Worm (Caenorhabditis elegans) whole organism, L1 larva: ENCODE results near the gene F47D12.9.

ENCODE experiments used
- C04F5.9 ChIP-seq: sonication (generic microtip); optimal IDR thresholded peaks from 2 replicates; lab custom pipeline; 2016; ENCODE audit warnings: missing genetic modification characterization, missing compliant biosample characterization
- aly-2 ChIP-seq: fragments of 150-350 bp; optimal IDR thresholded peaks from 2 replicates; lab custom pipeline; 2014; ENCODE audit warnings: missing biosample characterization, missing genetic modification characterization
- blmp-1 ChIP-seq: fragments of 150-350 bp; optimal IDR thresholded peaks from 2 replicates; lab custom pipeline; 2014; ENCODE audit warnings: missing biosample characterization, missing genetic modification characterization
- ceh-8 ChIP-seq: fragments of 200-800 bp; sonication (Bioruptor generic); optimal IDR thresholded peaks from 2 replicates; lab custom pipeline; 2018; ENCODE audit warnings: mild to moderate bottlenecking, missing genetic modification characterization, moderate library complexity, missing compliant biosample characterization
- efl-3 ChIP-seq: fragments of 200-800 bp; sonication (Bioruptor generic); optimal IDR thresholded peaks from 2 replicates; lab custom pipeline; 2018; ENCODE audit warnings: mild to moderate bottlenecking, missing genetic modification characterization, missing compliant biosample characterization
- fkh-4 ChIP-seq: sonication (generic microtip); optimal IDR thresholded peaks from 2 replicates; lab custom pipeline; 2016; ENCODE audit warnings: missing compliant biosample characterization, missing genetic modification characterization, borderline replicate concordance
- jun-1 ChIP-seq: fragments of 150-350 bp; optimal IDR thresholded peaks from 2 replicates; lab custom pipeline; 2014; ENCODE audit warnings: missing biosample characterization, missing genetic modification reagents, missing genetic modification characterization
- lin-14 ChIP-seq: fragments of 200-800 bp; sonication (Bioruptor generic); optimal IDR thresholded peaks from 2 replicates; lab custom pipeline; 2018; ENCODE audit warnings: mild to moderate bottlenecking, missing genetic modification characterization, moderate library complexity, missing compliant biosample characterization
- lin-39 ChIP-seq: fragments of 150-350 bp; optimal IDR thresholded peaks from 2 replicates; lab custom pipeline; 2014; ENCODE audit warnings: missing biosample characterization, missing genetic modification reagents, missing genetic modification characterization
- lir-3 ChIP-seq: sonication (generic microtip); optimal IDR thresholded peaks from 2 replicates; lab custom pipeline; 2016; ENCODE audit warnings: mild to moderate bottlenecking, missing genetic modification characterization, moderate library complexity, missing compliant biosample characterization; ENCODE audit not compliant: poor library complexity
- mab-9 ChIP-seq: fragments of 200-800 bp; sonication (Bioruptor generic); IDR thresholded peaks from 2 replicates; pipeline ENCODE4 v1.3.6; 2022; ENCODE audit warnings: missing genetic modification reagents, missing genetic modification characterization, missing compliant biosample characterization
- nhr-71 ChIP-seq: sonication (generic microtip); optimal IDR thresholded peaks from 2 replicates; lab custom pipeline; 2016; ENCODE audit warnings: mild to moderate bottlenecking, missing genetic modification characterization, moderate library complexity, missing compliant biosample characterization
- skn-1 ChIP-seq: fragments of 150-350 bp; optimal IDR thresholded peaks from 2 replicates; lab custom pipeline; 2014; ENCODE audit warnings: missing biosample characterization, missing genetic modification characterization
- vab-15 ChIP-seq: sonication (generic microtip); optimal IDR thresholded peaks from 2 replicates; lab custom pipeline; 2017; ENCODE audit warnings: missing genotype, mild to moderate bottlenecking, missing genetic modification characterization, missing compliant biosample characterization
- zag-1 ChIP-seq: fragments of 150-350 bp; optimal IDR thresholded peaks from 2 replicates; lab custom pipeline; 2014; ENCODE audit warnings: missing biosample characterization, missing genetic modification characterization

The F47D12.9 gene

ce11 chrIII:6254737-6255136 lies 48.4 kb downstream of the F47D12.9 start, which contains the start of gene srg-8:
TSS of gene srg-8 (minus strand) at chrIII:6254837.
- TF ChIP-seq mab-9 (GFP tag; lab: Robert Waterston, UW) = no peak

DNA sequence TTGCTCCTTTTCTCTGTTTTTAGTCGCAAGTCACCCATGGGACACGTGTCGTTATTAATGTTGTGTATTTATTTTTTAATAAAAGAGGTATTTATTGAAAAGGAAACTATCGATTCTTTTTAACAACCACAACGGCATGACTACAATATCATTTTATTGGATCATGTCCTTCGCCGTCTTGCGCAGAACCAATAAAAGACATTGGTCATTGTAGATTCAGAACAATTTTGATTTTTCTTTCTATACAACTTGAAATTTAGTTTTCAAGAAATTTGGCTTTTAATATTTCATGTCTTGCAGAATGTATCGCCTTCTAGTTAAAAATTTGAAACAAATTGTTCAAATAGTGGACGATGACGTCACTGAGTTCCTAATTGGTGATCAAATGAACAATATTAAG lies 51.7 kb downstream of the F47D12.9 start, which contains the start of gene amdh-1:
Gene amdh-1, plus strand, starts transcription at position 301 of the 400 bp plus-strand sequence.
- TF ChIP-seq efl-3 (GFP tag; lab: Kevin White, UChicago) (no peak), nhr-71 (tag; lab: Kevin White, UChicago) (no peak), lin-14 (GFP tag; lab: Kevin White, UChicago) (no peak), ceh-8 (no peak), lin-39 (no peak), lir-3 (tag; lab: Kevin White, UChicago) (no peak), zag-1 (tag; lab: Kevin White, UChicago) (no peak), aly-2 (tag; lab: Kevin White, UChicago) (no peak), fkh-4 (tag; lab: Kevin White, UChicago) (no peak), jun-1 (tag; lab: Kevin White, UChicago) (no peak), vab-15 (no peak), blmp-1 (tag; lab: Kevin White, UChicago) (no peak), skn-1 (no peak), C04F5.9 (tag; lab: Kevin White, UChicago) (no peak)
